Worm (Caenorhabditis elegans): ENCODE data around the gene sre-16.

Gene sre-16

ce11 chrIV:12212814-12213213, 23.1 kb downstream of the sre-16 start:
- no peak for TF ChIP-seq rbr-2 (tag; optimal IDR thresholded peaks at IDR 0.05)
- no peak for TF ChIP-seq T20F7.1 (GFP tag; optimal IDR thresholded peaks at IDR 0.05)
- TF ChIP-seq ceh-20 (GFP tag; IDR thresholded peaks at IDR 0.05) = no peak
- no peak for TF ChIP-seq lin-39 (tag; optimal IDR thresholded peaks at IDR 0.05)
- no peak for TF ChIP-seq egl-43 (GFP tag; IDR thresholded peaks at IDR 0.05)
- no peak for TF ChIP-seq unc-39 (tag; optimal IDR thresholded peaks at IDR 0.05)
- no peak for TF ChIP-seq hlh-30 (tag; optimal IDR thresholded peaks at IDR 0.05; ENCODE audit: insufficient read depth)
- TF ChIP-seq skn-1 (tag; optimal IDR thresholded peaks at IDR 0.05) = no peak
- peak; percentile 48; the same call in 1 of the 2 replicates for TF ChIP-seq T26A8.4 (GFP tag; IDR thresholded peaks at IDR 0.05)
- TF ChIP-seq aha-1 (tag) = peak; percentile 84
- TF ChIP-seq set-16 (GFP tag; IDR thresholded peaks at IDR 0.05) = no peak
- no peak for TF ChIP-seq pqm-1 (tag; optimal IDR thresholded peaks at IDR 0.05)

DNA sequence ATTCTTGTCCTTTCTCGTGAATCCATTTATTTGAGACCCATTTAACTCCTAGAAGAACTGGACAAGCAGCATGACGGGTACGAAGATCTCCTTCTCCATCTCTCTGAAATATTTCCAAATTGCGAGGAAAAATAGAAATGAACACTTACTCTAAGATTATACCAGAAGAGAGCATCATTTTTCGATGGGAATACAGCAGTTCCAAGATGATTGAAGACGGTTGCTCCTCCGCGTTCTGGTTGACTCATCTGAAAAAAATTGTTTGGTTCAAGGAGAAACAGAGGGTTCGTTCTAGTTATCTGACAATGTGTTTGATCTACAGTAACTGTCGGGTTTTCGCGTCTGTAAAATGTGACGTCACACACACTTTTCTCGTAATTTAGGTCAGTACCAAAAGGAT, 24.6 kb downstream of the sre-16 start:
- TF ChIP-seq egl-43 (GFP tag; IDR thresholded peaks at IDR 0.05) = 0 out of 2 replicates have a peak, but pooled peaks have one; percentile 4
- no peak for TF ChIP-seq ceh-62 (tag; optimal IDR thresholded peaks at IDR 0.05)
- TF ChIP-seq T26A8.4 (GFP tag; IDR thresholded peaks at IDR 0.05) = peak; percentile 65
- 0 out of 2 replicates have a peak, but pooled peaks have one; percentile 7 for TF ChIP-seq arid-1 (GFP tag; conservative IDR thresholded peaks at IDR 0.05)
- peak; percentile 42; the same call in 1 of the 2 replicates for TF ChIP-seq php-3 (GFP tag; IDR thresholded peaks at IDR 0.05)
- TF ChIP-seq mes-2 (tag; optimal IDR thresholded peaks at IDR 0.05; ENCODE audit: poor library complexity, severe bottlenecking) = no peak

ce11 chrIV:12208984-12209676, 26.8 kb downstream of the sre-16 start, which contains the start of the genes marb-1 and F35G2.3:
TSS of gene marb-1 (minus strand) at chrIV:12209010.
TSS of gene F35G2.3 (plus strand) at chrIV:12209626.
- TF ChIP-seq F10B5.3 (tag; optimal IDR thresholded peaks at IDR 0.05) (peak; percentile 13), lin-1 (GFP tag; IDR thresholded peaks at IDR 0.05) (no peak), mes-2 (tag; optimal IDR thresholded peaks at IDR 0.05; ENCODE audit: poor library complexity, severe bottlenecking) (peak; percentile 64), dmd-8 (GFP tag; IDR thresholded peaks at IDR 0.05) (no peak), dpl-1 (GFP tag; optimal IDR thresholded peaks at IDR 0.05) (peak; percentile 92), mep-1 (tag; optimal IDR thresholded peaks at IDR 0.05) (peak; percentile 25), ctbp-1 (GFP tag; IDR thresholded peaks at IDR 0.05) (no peak), dve-1 (tag; optimal IDR thresholded peaks at IDR 0.05; ENCODE audit: insufficient read depth) (peak; percentile 46), hlh-30 (tag; optimal IDR thresholded peaks at IDR 0.05; ENCODE audit: insufficient read depth) (peak; percentile 40), daf-16 (GFP tag; optimal IDR thresholded peaks at IDR 0.05) (no peak), daf-16 (tag; optimal IDR thresholded peaks at IDR 0.05) (peak; percentile 41), spr-1 (tag; optimal IDR thresholded peaks at IDR 0.05) (no peak), R02D3.7 (tag; optimal IDR thresholded peaks at IDR 0.05) (peak; percentile 66), lim-7 (GFP tag; IDR thresholded peaks at IDR 0.05) (no peak), nhr-25 (tag; optimal IDR thresholded peaks at IDR 0.05; ENCODE audit: borderline replicate concordance, insufficient read depth) (no peak), hlh-11 (tag; optimal IDR thresholded peaks at IDR 0.05) (no peak), ceh-32 (tag; optimal IDR thresholded peaks at IDR 0.05; ENCODE audit: poor library complexity) (no peak), lin-29 (GFP tag; IDR thresholded peaks at IDR 0.05) (no peak), nhr-41 (GFP tag; IDR thresholded peaks at IDR 0.05) (no peak), lsy-2 (tag; optimal IDR thresholded peaks at IDR 0.05) (peak in 1 of 2 experiments; percentile 78), lin-38 (GFP tag; IDR thresholded peaks at IDR 0.05) (0 out of 2 replicates have a peak, but pooled peaks have one; percentile 6), ama-1 (optimal IDR thresholded peaks at IDR 0.05) (no peak), lin-15B (tag; optimal IDR thresholded peaks at IDR 0.05) (no peak), T20F7.1 (GFP tag; optimal IDR thresholded peaks at IDR 0.05) (peak; percentile 97), D1046.2 (GFP tag; IDR thresholded peaks at IDR 0.05) (no peak), nhr-77 (tag; optimal IDR thresholded peaks at IDR 0.05) (peak; percentile 46), set-16 (GFP tag; IDR thresholded peaks at IDR 0.05) (no peak), Y48G9A.11 (GFP tag; IDR thresholded peaks at IDR 0.05) (peak; percentile 98), ztf-7 (tag; optimal IDR thresholded peaks at IDR 0.05) (peak; percentile 57), ceh-20 (GFP tag; IDR thresholded peaks at IDR 0.05) (no peak), lin-13 (GFP tag; optimal IDR thresholded peaks at IDR 0.05) (no peak), rbr-2 (tag; optimal IDR thresholded peaks at IDR 0.05) (no peak)

All from whole organism, L4 larva.